Worm (Caenorhabditis elegans): ENCODE data around the gene C06A8.6.

DNA sequence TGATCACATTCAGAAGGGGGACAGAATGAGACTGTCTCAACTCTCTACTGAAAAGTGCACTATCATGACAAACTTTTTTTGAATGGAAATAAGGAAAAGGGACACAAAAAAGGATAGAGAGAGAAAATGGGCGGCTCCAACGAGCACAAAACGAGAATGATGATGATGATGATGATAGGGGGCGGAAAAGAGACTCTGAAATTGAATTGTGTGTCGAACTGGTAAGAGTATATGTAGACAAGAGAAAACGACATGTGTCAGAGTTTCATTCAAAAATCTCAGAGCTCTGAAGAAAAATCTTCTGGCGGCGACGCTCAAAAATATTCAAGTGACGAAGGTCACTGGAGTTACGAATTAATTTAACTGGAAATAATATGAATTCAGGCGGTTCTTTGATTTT, 23.0 kb downstream of the C06A8.6 start:
- no peak for TF ChIP-seq T22C8.4 (GFP tag; IDR thresholded peaks at IDR 0.05)
- TF ChIP-seq med-1 (GFP tag; optimal IDR thresholded peaks at IDR 0.05; ENCODE audit: insufficient read depth): no peak
- no peak for TF ChIP-seq flt-1 (GFP tag; IDR thresholded peaks at IDR 0.05)
- no peak for TF ChIP-seq klf-2 (GFP tag; conservative IDR thresholded peaks at IDR 0.05)
- no peak for TF ChIP-seq tab-1 (GFP tag; IDR thresholded peaks at IDR 0.05)
